Worm (Caenorhabditis elegans): ENCODE measurements around the gene Y39A1A.22.

DNA sequence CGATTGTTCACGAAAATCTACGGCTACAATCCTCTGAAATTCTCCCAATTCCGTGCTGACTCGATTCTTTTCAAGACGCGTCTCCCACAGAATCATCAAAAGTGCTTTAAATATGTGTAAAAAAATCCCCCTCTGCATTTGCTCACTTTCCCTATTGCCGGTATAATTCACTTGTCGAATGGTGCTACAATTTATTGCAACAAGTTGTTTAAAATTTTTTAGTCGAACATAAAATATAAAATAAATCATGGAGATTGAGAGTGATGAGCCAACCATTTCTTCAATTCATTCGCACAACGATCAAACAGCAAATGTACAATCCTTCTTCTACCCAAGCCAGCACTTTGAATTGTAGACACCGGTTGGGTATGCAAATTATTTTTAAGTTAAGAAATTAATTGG lies 39.6 kb upstream of the Y39A1A.22 start:
- TF ChIP-seq ztf-11 (tag; optimal IDR thresholded peaks at IDR 0.05) = no peak
- no peak for TF ChIP-seq nhr-12 (tag; optimal IDR thresholded peaks at IDR 0.05)
